Worm (Caenorhabditis elegans): Measurements from ENCODE around the gene Y67H2A.10.

The Y67H2A.10 gene

DNA sequence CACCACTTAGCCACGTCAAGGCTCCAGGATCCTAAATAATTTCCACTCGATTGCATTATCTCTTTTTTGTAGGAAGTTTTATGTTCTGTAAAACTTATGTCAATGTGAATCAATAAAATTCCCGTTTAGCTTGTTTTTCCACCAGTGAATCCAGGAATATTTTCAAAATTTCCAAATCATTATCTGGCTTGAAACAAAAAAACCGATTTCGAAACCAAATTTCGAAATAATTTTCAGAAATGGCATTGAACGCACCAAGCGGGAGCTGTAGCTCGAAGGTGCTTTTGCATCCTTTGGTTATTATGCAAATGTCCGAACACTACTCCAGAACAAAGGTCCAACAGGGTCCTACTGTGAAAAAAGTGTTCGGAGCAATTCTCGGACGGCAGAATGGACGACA lies 11.3 kb upstream of the Y67H2A.10 start, which contains the start of gene csn-6:
Gene csn-6, plus strand, starts transcription at position 234 of the 400 bp plus-strand sequence.
- no peak for TF ChIP-seq dox-1 (GFP tag; IDR thresholded peaks at IDR 0.05)
- no peak for TF ChIP-seq snpc-4 (GFP tag; optimal IDR thresholded peaks at IDR 0.05)
- TF ChIP-seq snpc-4 (tag; optimal IDR thresholded peaks at IDR 0.05) = peak in 1 of 4 experiments; percentile 1
- no peak for TF ChIP-seq cebp-1 (GFP tag; IDR thresholded peaks at IDR 0.05)
- peak; percentile 44 for TF ChIP-seq cebp-1 (tag; optimal IDR thresholded peaks at IDR 0.05)
- no peak for TF ChIP-seq Y53G8AR.9 (GFP tag; conservative IDR thresholded peaks at IDR 0.05)
- TF ChIP-seq nhr-27 (tag; optimal IDR thresholded peaks at IDR 0.05) = peak; percentile 9
- TF ChIP-seq cebp-2 (GFP tag; IDR thresholded peaks at IDR 0.05) = 0 out of 2 replicates have a peak, but pooled peaks have one; percentile 32
- TF ChIP-seq madf-8 (GFP tag; conservative IDR thresholded peaks at IDR 0.05) = no peak
- TF ChIP-seq tbp1 (GFP tag; optimal IDR thresholded peaks at IDR 0.05) = peak; percentile 13
- TF ChIP-seq attf-6 (GFP tag; IDR thresholded peaks at IDR 0.05) = peak; percentile 29; the same call in 1 of the 2 replicates
- TF ChIP-seq ZK185.1 (tag; optimal IDR thresholded peaks at IDR 0.05; ENCODE audit: poor library complexity, severe bottlenecking) = no peak
- no peak for TF ChIP-seq lin-35 (GFP tag; optimal IDR thresholded peaks at IDR 0.05)
- TF ChIP-seq xnd-1 (tag; optimal IDR thresholded peaks at IDR 0.05) = no peak

DNA sequence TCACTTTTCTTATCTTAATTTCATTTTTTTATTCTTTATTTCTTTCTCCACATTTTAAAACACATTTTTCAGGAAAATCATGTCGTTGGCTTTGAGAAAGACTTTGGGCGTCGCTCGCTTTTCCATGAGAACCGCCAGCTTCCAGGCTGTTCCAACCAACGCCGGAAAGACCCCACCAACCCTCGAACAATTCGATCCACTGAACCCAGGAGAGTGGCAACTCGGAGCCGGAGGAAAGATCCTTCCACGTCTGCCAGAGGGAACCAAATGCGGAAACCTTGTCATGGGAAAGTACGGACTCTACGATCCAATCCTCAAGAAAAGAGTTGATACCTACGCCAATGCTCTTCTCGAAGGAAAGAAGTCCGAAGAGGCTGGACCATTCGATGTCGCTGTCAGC lies 10.8 kb upstream of the Y67H2A.10 start, which contains the start of gene kdp-1:
Gene kdp-1, plus strand, starts transcription at position 80 of the 400 bp plus-strand sequence.
- TF ChIP-seq hrde-1 (tag; optimal IDR thresholded peaks at IDR 0.05; ENCODE audit: borderline replicate concordance) (no peak), rpc-1 (optimal IDR thresholded peaks at IDR 0.05) (no peak), rpc-1 (tag; optimal IDR thresholded peaks at IDR 0.05) (no peak), tbx-9 (tag; optimal IDR thresholded peaks at IDR 0.05; ENCODE audit: borderline replicate concordance) (no peak), mcd-1 (GFP tag; IDR thresholded peaks at IDR 0.05) (peak; percentile 62), madf-6 (GFP tag; IDR thresholded peaks at IDR 0.05) (peak; percentile 47), F49E8.2 (tag; optimal IDR thresholded peaks at IDR 0.05; ENCODE audit: insufficient read depth) (peak; percentile 34), unc-130 (GFP tag; optimal IDR thresholded peaks at IDR 0.05) (no peak), rec-8 (tag; optimal IDR thresholded peaks at IDR 0.05) (peak in 1 of 2 experiments; percentile 42), aptf-3 (GFP tag; IDR thresholded peaks at IDR 0.05) (0 out of 2 replicates have a peak, but pooled peaks have one; percentile 16), repo-1 (tag; optimal IDR thresholded peaks at IDR 0.05) (peak; percentile 62), ztf-25 (GFP tag; IDR thresholded peaks at IDR 0.05) (0 out of 2 replicates have a peak, but pooled peaks have one; percentile 53), attf-6 (GFP tag; IDR thresholded peaks at IDR 0.05) (0 out of 2 replicates have a peak, but pooled peaks have one; percentile 38), snpc-4 (GFP tag; optimal IDR thresholded peaks at IDR 0.05) (no peak), snpc-4 (tag; optimal IDR thresholded peaks at IDR 0.05) (peak in 1 of 4 experiments; percentile 45), pbrm-1 (GFP tag; IDR thresholded peaks at IDR 0.05) (no peak), Y53G8AR.9 (GFP tag; conservative IDR thresholded peaks at IDR 0.05) (0 out of 2 replicates have a peak, but pooled peaks have one; percentile 26), K12H6.12 (tag; optimal IDR thresholded peaks at IDR 0.05) (no peak), nfya-2 (GFP tag; IDR thresholded peaks at IDR 0.05) (0 out of 2 replicates have a peak, but pooled peaks have one; percentile 60), D2030.7 (GFP tag; IDR thresholded peaks at IDR 0.05) (no peak), nfyb-1 (GFP tag; IDR thresholded peaks at IDR 0.05) (0 out of 2 replicates have a peak, but pooled peaks have one; percentile 31), F52B5.7 (tag; optimal IDR thresholded peaks at IDR 0.05) (peak; percentile 2), sdz-38 (tag; optimal IDR thresholded peaks at IDR 0.05) (no peak), madf-3 (GFP tag; IDR thresholded peaks at IDR 0.05) (0 out of 2 replicates have a peak, but pooled peaks have one; percentile 72), zfh-2 (GFP tag; conservative IDR thresholded peaks at IDR 0.05) (peak; percentile 66; the same call in 1 of the 2 replicates), fkh-3 (tag; optimal IDR thresholded peaks at IDR 0.05) (peak; percentile 35), zim-3 (tag; optimal IDR thresholded peaks at IDR 0.05) (peak; percentile 51), mes-4 (tag; optimal IDR thresholded peaks at IDR 0.05) (no peak)

All from whole organism, young adult.